Worm (Caenorhabditis elegans): ENCODE measurements around the gene C35A5.4.

The C35A5.4 gene

ce11 chrV:10529600-10529999 lies 32.8 kb downstream of the C35A5.4 start:
- TF ChIP-seq pes-1 (GFP tag; IDR thresholded peaks at IDR 0.05) (no peak), flt-1 (GFP tag; IDR thresholded peaks at IDR 0.05) (no peak), hmg-4 (GFP tag; optimal IDR thresholded peaks at IDR 0.05) (no peak), tbx-11 (GFP tag; IDR thresholded peaks at IDR 0.05) (no peak), B0310.2 (tag; optimal IDR thresholded peaks at IDR 0.05) (no peak), ets-7 (tag; optimal IDR thresholded peaks at IDR 0.05) (no peak), scrt-1 (GFP tag; IDR thresholded peaks at IDR 0.05) (no peak), ceh-13 (GFP tag; optimal IDR thresholded peaks at IDR 0.05) (no peak), hmbx-1 (tag; optimal IDR thresholded peaks at IDR 0.05) (no peak), ama-1 (optimal IDR thresholded peaks at IDR 0.05) (no peak), ceh-36 (tag; optimal IDR thresholded peaks at IDR 0.05) (no peak), tbx-37 (GFP tag; conservative IDR thresholded peaks at IDR 0.05) (no peak), F13C5.2 (tag; optimal IDR thresholded peaks at IDR 0.05) (no peak), aly-1 (tag; optimal IDR thresholded peaks at IDR 0.05) (no peak), hnd-1 (tag; optimal IDR thresholded peaks at IDR 0.05) (no peak), sea-1 (GFP tag; conservative IDR thresholded peaks at IDR 0.05) (no peak), tra-4 (tag; optimal IDR thresholded peaks at IDR 0.05) (no peak)

DNA sequence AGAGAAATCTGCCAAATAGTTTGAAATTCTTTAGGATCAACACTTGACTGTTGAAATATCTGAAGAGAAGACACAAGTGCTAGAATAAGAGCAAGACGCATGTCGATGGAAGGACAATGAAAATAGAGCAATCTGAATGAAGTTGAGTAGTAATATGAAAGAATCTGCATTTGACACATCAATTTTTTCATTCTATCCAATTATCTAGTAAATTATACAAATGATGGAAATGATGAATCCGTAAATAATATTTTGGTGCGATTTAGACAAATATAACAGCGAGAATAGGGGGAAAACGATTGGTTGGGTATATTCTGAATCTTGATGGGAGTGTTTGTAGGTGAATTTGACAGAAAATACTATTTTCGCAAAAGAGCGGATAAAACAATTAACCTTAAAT lies 35.9 kb downstream of the C35A5.4 start, which contains the start of gene txt-10:
TSS of gene txt-10 (minus strand) at position 101 of the 400 bp plus-strand sequence.
- TF ChIP-seq hnd-1 (tag; optimal IDR thresholded peaks at IDR 0.05) (no peak), ceh-36 (tag; optimal IDR thresholded peaks at IDR 0.05) (no peak), aly-1 (tag; optimal IDR thresholded peaks at IDR 0.05) (no peak), ama-1 (optimal IDR thresholded peaks at IDR 0.05) (no peak), tbx-37 (GFP tag; conservative IDR thresholded peaks at IDR 0.05) (no peak), F13C5.2 (tag; optimal IDR thresholded peaks at IDR 0.05) (no peak), hmbx-1 (tag; optimal IDR thresholded peaks at IDR 0.05) (no peak), sea-1 (GFP tag; conservative IDR thresholded peaks at IDR 0.05) (no peak), pes-1 (GFP tag; IDR thresholded peaks at IDR 0.05) (no peak), ets-7 (tag; optimal IDR thresholded peaks at IDR 0.05) (no peak)

DNA sequence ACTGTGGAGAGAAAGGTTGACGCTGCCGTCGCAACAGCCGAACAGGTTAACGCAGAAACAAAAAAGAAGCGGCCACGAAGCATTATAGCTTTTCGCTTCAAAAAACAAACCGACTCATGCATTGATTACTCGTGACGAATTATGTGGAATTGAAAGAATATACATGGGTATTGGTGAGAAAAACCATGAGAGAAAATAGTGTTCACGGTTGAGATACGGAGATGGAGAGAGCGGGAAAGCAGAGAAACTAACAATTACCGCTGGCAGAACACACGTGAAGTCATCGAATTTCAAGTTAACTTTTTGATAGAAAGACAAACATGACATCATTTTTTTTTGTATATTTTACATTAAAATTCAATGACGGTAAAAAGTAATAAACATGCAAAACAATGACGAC lies 38.5 kb downstream of the C35A5.4 start:
- TF ChIP-seq ceh-36 (tag; optimal IDR thresholded peaks at IDR 0.05) = no peak

ce11 chrV:10536095-10536691 lies 39.4 kb downstream of the C35A5.4 start, which contains the start of gene ppm-1.A:
Gene ppm-1.A (minus strand): TSS chrV:10536388.
- TF ChIP-seq tbx-37 (GFP tag; conservative IDR thresholded peaks at IDR 0.05) (no peak), hmbx-1 (tag; optimal IDR thresholded peaks at IDR 0.05) (no peak), ama-1 (optimal IDR thresholded peaks at IDR 0.05) (no peak), aly-1 (tag; optimal IDR thresholded peaks at IDR 0.05) (no peak), sea-1 (GFP tag; conservative IDR thresholded peaks at IDR 0.05) (no peak), B0310.2 (tag; optimal IDR thresholded peaks at IDR 0.05) (no peak), pes-1 (GFP tag; IDR thresholded peaks at IDR 0.05) (no peak), scrt-1 (GFP tag; IDR thresholded peaks at IDR 0.05) (no peak), ceh-13 (GFP tag; optimal IDR thresholded peaks at IDR 0.05) (no peak), ets-7 (tag; optimal IDR thresholded peaks at IDR 0.05) (no peak), F13C5.2 (tag; optimal IDR thresholded peaks at IDR 0.05) (no peak), hnd-1 (tag; optimal IDR thresholded peaks at IDR 0.05) (no peak), tra-4 (tag; optimal IDR thresholded peaks at IDR 0.05) (no peak), ceh-36 (tag; optimal IDR thresholded peaks at IDR 0.05) (no peak), flt-1 (GFP tag; IDR thresholded peaks at IDR 0.05) (no peak), tbx-11 (GFP tag; IDR thresholded peaks at IDR 0.05) (no peak), hmg-4 (GFP tag; optimal IDR thresholded peaks at IDR 0.05) (no peak)

DNA sequence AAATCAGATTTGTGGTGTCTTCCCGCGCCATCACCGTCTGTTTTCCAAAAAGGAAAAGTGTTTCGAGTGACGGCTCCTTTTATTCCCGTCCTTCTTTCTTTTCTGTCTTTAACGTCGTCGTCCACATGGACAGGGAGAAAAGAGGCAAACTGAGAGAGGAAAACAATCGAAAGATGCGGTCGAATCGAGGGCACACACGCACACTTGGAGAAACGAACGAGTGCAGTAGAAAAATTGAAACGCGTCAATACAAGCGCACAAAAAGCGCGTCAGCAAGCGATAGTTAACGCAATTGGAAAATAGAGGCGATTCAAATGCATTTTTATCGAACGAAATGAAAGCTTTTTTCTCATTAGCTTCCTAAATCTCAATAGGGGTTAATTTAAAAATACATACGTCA lies 40.0 kb downstream of the C35A5.4 start:
- peak; percentile 50 for TF ChIP-seq hmg-4 (GFP tag; optimal IDR thresholded peaks at IDR 0.05)
- no peak for TF ChIP-seq ceh-36 (tag; optimal IDR thresholded peaks at IDR 0.05)
- no peak for TF ChIP-seq hmbx-1 (tag; optimal IDR thresholded peaks at IDR 0.05)
- TF ChIP-seq B0310.2 (tag; optimal IDR thresholded peaks at IDR 0.05) = no peak
- TF ChIP-seq pes-1 (GFP tag; IDR thresholded peaks at IDR 0.05) = no peak
- TF ChIP-seq F13C5.2 (tag; optimal IDR thresholded peaks at IDR 0.05) = peak; percentile 11
- TF ChIP-seq sea-1 (GFP tag; conservative IDR thresholded peaks at IDR 0.05) = no peak
- no peak for TF ChIP-seq scrt-1 (GFP tag; IDR thresholded peaks at IDR 0.05)

- TF ChIP-seq tbx-11 (GFP tag; IDR thresholded peaks at IDR 0.05) = no peak
- no peak for TF ChIP-seq ama-1 (optimal IDR thresholded peaks at IDR 0.05)
- TF ChIP-seq hnd-1 (tag; optimal IDR thresholded peaks at IDR 0.05) = no peak
- TF ChIP-seq ceh-36 (tag; optimal IDR thresholded peaks at IDR 0.05) = no peak
- TF ChIP-seq hmbx-1 (tag; optimal IDR thresholded peaks at IDR 0.05) = no peak
- no peak for TF ChIP-seq hmg-4 (GFP tag; optimal IDR thresholded peaks at IDR 0.05)
- TF ChIP-seq flt-1 (GFP tag; IDR thresholded peaks at IDR 0.05) = no peak
- no peak for TF ChIP-seq ets-7 (tag; optimal IDR thresholded peaks at IDR 0.05)
- no peak for TF ChIP-seq ceh-13 (GFP tag; optimal IDR thresholded peaks at IDR 0.05)
- TF ChIP-seq tra-4 (tag; optimal IDR thresholded peaks at IDR 0.05) = no peak
- TF ChIP-seq tbx-37 (GFP tag; conservative IDR thresholded peaks at IDR 0.05) = no peak
- TF ChIP-seq F13C5.2 (tag; optimal IDR thresholded peaks at IDR 0.05) = no peak
- TF ChIP-seq aly-1 (tag; optimal IDR thresholded peaks at IDR 0.05) = no peak
- no peak for TF ChIP-seq B0310.2 (tag; optimal IDR thresholded peaks at IDR 0.05)
These were observed 42.3 kb downstream of the C35A5.4 start, which contains the start of gene F25D1.8 for ce11 chrV:10539114-10539513. Gene F25D1.8 (plus strand): TSS chrV:10539414.

DNA sequence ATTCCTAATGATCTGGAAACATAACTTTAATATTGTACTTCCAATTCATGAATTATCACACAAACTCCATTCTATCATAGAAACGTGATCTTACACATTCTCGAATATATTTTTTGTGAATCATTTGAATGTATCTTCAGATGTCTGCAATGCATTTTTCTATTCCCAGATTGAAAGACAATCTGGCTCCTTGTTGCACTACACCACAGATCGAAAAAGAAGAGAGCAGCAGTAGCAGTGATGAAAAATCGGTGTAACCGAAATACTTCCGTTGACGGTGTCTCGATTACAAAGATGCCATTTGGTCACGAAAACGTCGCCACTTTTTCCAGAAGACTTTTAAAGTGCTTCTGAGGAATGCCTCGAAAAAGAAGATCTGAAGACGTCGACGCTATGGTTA lies 43.2 kb downstream of the C35A5.4 start, which contains the start of gene degt-1:
TSS of gene degt-1 (plus strand) at position 301 of the 400 bp plus-strand sequence.
- TF ChIP-seq ceh-36 (tag; optimal IDR thresholded peaks at IDR 0.05) = no peak

- TF ChIP-seq hmg-4 (GFP tag; optimal IDR thresholded peaks at IDR 0.05) (no peak), tbx-37 (GFP tag; conservative IDR thresholded peaks at IDR 0.05) (no peak), aly-1 (tag; optimal IDR thresholded peaks at IDR 0.05) (no peak), pes-1 (GFP tag; IDR thresholded peaks at IDR 0.05) (no peak), ets-7 (tag; optimal IDR thresholded peaks at IDR 0.05) (no peak), sea-1 (GFP tag; conservative IDR thresholded peaks at IDR 0.05) (no peak), scrt-1 (GFP tag; IDR thresholded peaks at IDR 0.05) (no peak), hnd-1 (tag; optimal IDR thresholded peaks at IDR 0.05) (no peak), ceh-13 (GFP tag; optimal IDR thresholded peaks at IDR 0.05) (no peak), ama-1 (optimal IDR thresholded peaks at IDR 0.05) (no peak), flt-1 (GFP tag; IDR thresholded peaks at IDR 0.05) (no peak), tbx-11 (GFP tag; IDR thresholded peaks at IDR 0.05) (no peak), hmbx-1 (tag; optimal IDR thresholded peaks at IDR 0.05) (no peak)
These were observed 49.9 kb downstream of the C35A5.4 start, which contains the start of gene F25D1.5 for ce11 chrV:10546749-10547148. Gene F25D1.5 (minus strand): TSS chrV:10546783.
